Fruit fly (Drosophila melanogaster) whole organism, embryonic: ENCODE data around the gene gpp.
A peak's percentile ranks its signal among the peaks of the same experiment; 100 is the strongest.

ENCODE experiments used
- CG10267 ChIP-seq: fragments of 200-800 bp; sonication (Bioruptor generic); optimal IDR thresholded peaks from 2 replicates; lab custom pipeline; 2018; ENCODE audit warnings: missing biosample characterization, mild to moderate bottlenecking, missing genetic modification characterization, moderate library complexity
- CG10274 ChIP-seq: fragments of 200-800 bp; sonication (Bioruptor generic); optimal IDR thresholded peaks from 3 replicates; lab custom pipeline; 2017; ENCODE audit warnings: missing biosample characterization, mild to moderate bottlenecking, missing genetic modification characterization
- CG11695 ChIP-seq: fragments of 200-800 bp; sonication (Bioruptor generic); IDR thresholded peaks from 3 replicates; pipeline ENCODE4 v1.3.6; 2022; ENCODE audit warnings: missing biosample characterization, missing genetic modification characterization
- CG17186 ChIP-seq: fragments of 200-800 bp; sonication (Bioruptor generic); optimal IDR thresholded peaks from 3 replicates; lab custom pipeline; 2017; ENCODE audit warnings: missing biosample characterization, missing genetic modification reagents, missing genetic modification characterization
- CG1792 ChIP-seq: fragments of 200-800 bp; sonication (Bioruptor generic); optimal IDR thresholded peaks from 2 replicates; lab custom pipeline; 2016; ENCODE audit warnings: missing biosample characterization, missing genetic modification characterization
- CG3163 ChIP-seq: fragments of 200-800 bp; sonication (Bioruptor generic); optimal IDR thresholded peaks from 3 replicates; lab custom pipeline; 2016; ENCODE audit warnings: missing biosample characterization, missing genetic modification characterization
- CG32532 ChIP-seq: fragments of 200-800 bp; sonication (Bioruptor generic); IDR thresholded peaks from 2 replicates; pipeline ENCODE4 v1.3.6; 2022; ENCODE audit warnings: missing biosample characterization, missing genetic modification characterization
- CG4854 ChIP-seq: fragments of 200-800 bp; sonication (Bioruptor generic); optimal IDR thresholded peaks from 2 replicates; lab custom pipeline; 2016; ENCODE audit warnings: missing biosample characterization, missing genetic modification characterization, inconsistent platforms
- CG6689 ChIP-seq: fragments of 200-800 bp; sonication (Bioruptor generic); IDR thresholded peaks from 2 replicates; pipeline ENCODE4 v1.3.6; 2022; ENCODE audit warnings: missing biosample characterization, missing genetic modification characterization
- CG7271 ChIP-seq: fragments of 200-800 bp; sonication (Bioruptor generic); optimal IDR thresholded peaks from 2 replicates; lab custom pipeline; 2018; ENCODE audit warnings: missing biosample characterization, mild to moderate bottlenecking, missing genetic modification characterization, moderate library complexity
- CG7987 ChIP-seq: fragments of 200-800 bp; sonication (Bioruptor generic); optimal IDR thresholded peaks from 2 replicates; lab custom pipeline; 2018; ENCODE audit warnings: missing biosample characterization, mild to moderate bottlenecking, missing genetic modification characterization, moderate library complexity
- CG9215 ChIP-seq: fragments of 200-800 bp; sonication (Bioruptor generic); IDR thresholded peaks from 2 replicates; pipeline ENCODE4 v1.3.6; 2022; ENCODE audit warnings: missing biosample characterization, missing genetic modification characterization
- CG9609 ChIP-seq: fragments of 200-800 bp; sonication (Bioruptor generic); optimal IDR thresholded peaks from 3 replicates; lab custom pipeline; 2016; ENCODE audit warnings: missing biosample characterization, missing genetic modification characterization
- CG9876 ChIP-seq: fragments of 200-800 bp; sonication (Bioruptor generic); optimal IDR thresholded peaks from 2 replicates; lab custom pipeline; 2016; ENCODE audit warnings: missing biosample characterization, missing genetic modification characterization
- Doc2 ChIP-seq: fragments of 200-800 bp; sonication (Bioruptor generic); IDR thresholded peaks from 2 replicates; pipeline ENCODE4 v1.3.6; 2022; ENCODE audit warnings: missing biosample characterization, missing genetic modification characterization
- Doc3 ChIP-seq: fragments of 200-800 bp; sonication (Bioruptor generic); IDR thresholded peaks from 3 replicates; pipeline ENCODE4 v1.3.6; 2022; ENCODE audit warnings: missing biosample characterization, missing genetic modification characterization; ENCODE audit not compliant: partially characterized antibody
- E2f2 ChIP-seq: fragments of 200-800 bp; sonication (Bioruptor generic); IDR thresholded peaks from 2 replicates; pipeline ENCODE4 v1.3.6; 2022; ENCODE audit warnings: missing biosample characterization, missing genetic modification characterization
- Fer3 ChIP-seq: fragments of 200-800 bp; sonication (Bioruptor generic); optimal IDR thresholded peaks from 2 replicates; lab custom pipeline; 2018; ENCODE audit warnings: missing biosample characterization, mild to moderate bottlenecking, missing genetic modification characterization, moderate library complexity
- H15 ChIP-seq: fragments of 200-800 bp; sonication (Bioruptor generic); IDR thresholded peaks from 3 replicates; pipeline ENCODE4 v1.3.6; 2022; ENCODE audit warnings: missing biosample characterization, missing genetic modification characterization
- Hr39 ChIP-seq: fragments of >200 bp; optimal IDR thresholded peaks from 2 replicates; lab custom pipeline; 2017
- Hr78 ChIP-seq, 2 experiments: fragments of 200-800 bp in 1 of 2; fragments of >200 bp in 1 of 2; sonication (Bioruptor generic) in 1 of 2; optimal IDR thresholded peaks; 2 replicates each; lab custom pipeline; 2017 to 2019; ENCODE audit warnings: missing biosample characterization in 2 of 2, missing genetic modification characterization in 2 of 2, mild to moderate bottlenecking in 1 of 2, moderate library complexity in 1 of 2
- MESR4 ChIP-seq: fragments of 200-800 bp; sonication (Bioruptor generic); optimal IDR thresholded peaks from 2 replicates; lab custom pipeline; 2018; ENCODE audit warnings: missing biosample characterization, mild to moderate bottlenecking, missing genetic modification characterization, moderate library complexity
- NK7.1 ChIP-seq: fragments of 200-800 bp; sonication (Bioruptor generic); optimal IDR thresholded peaks from 3 replicates; lab custom pipeline; 2016; ENCODE audit warnings: missing biosample characterization, missing genetic modification characterization
- Nf-YB ChIP-seq: fragments of 200-800 bp; sonication (Bioruptor generic); optimal IDR thresholded peaks from 3 replicates; lab custom pipeline; 2019; ENCODE audit warnings: missing biosample characterization, mild to moderate bottlenecking, missing genetic modification characterization, moderate library complexity
- Rx ChIP-seq: fragments of 200-800 bp; sonication (Bioruptor generic); IDR thresholded peaks from 2 replicates; pipeline ENCODE4 v1.3.6; 2022; ENCODE audit warnings: missing biosample characterization, missing genetic modification characterization
- Sin3A ChIP-seq: fragments of >200 bp; optimal IDR thresholded peaks from 2 replicates; lab custom pipeline; 2018
- Sox100B ChIP-seq: fragments of 200-800 bp; sonication (Bioruptor generic); optimal IDR thresholded peaks from 3 replicates; lab custom pipeline; 2018; ENCODE audit warnings: missing biosample characterization, mild to moderate bottlenecking, missing genetic modification characterization
- Sry-β ChIP-seq: fragments of 200-800 bp; sonication (Bioruptor generic); optimal IDR thresholded peaks from 2 replicates; lab custom pipeline; 2018; ENCODE audit warnings: missing biosample characterization, mild to moderate bottlenecking, missing genetic modification characterization, moderate library complexity
- amos ChIP-seq: fragments of 200-800 bp; sonication (Bioruptor generic); IDR thresholded peaks from 2 replicates; pipeline ENCODE4 v1.3.6; 2022; ENCODE audit warnings: missing biosample characterization, missing genetic modification characterization; ENCODE audit not compliant: partially characterized antibody
- ara ChIP-seq: fragments of 200-800 bp; sonication (Bioruptor generic); IDR thresholded peaks from 2 replicates; pipeline ENCODE4 v1.3.6; 2022; ENCODE audit warnings: missing biosample characterization, missing genetic modification characterization
- ash1 ChIP-seq: fragments of 200-800 bp; sonication (Bioruptor generic); optimal IDR thresholded peaks from 2 replicates; lab custom pipeline; 2018; ENCODE audit warnings: missing biosample characterization, mild to moderate bottlenecking, missing genetic modification characterization
- fd102C ChIP-seq: fragments of 200-800 bp; sonication (Bioruptor generic); optimal IDR thresholded peaks from 2 replicates; lab custom pipeline; 2018; ENCODE audit warnings: missing biosample characterization, mild to moderate bottlenecking, missing genetic modification characterization, moderate library complexity
- fd64A ChIP-seq: fragments of 200-800 bp; sonication (Bioruptor generic); optimal IDR thresholded peaks from 3 replicates; lab custom pipeline; 2018; ENCODE audit warnings: missing biosample characterization, mild to moderate bottlenecking, missing genetic modification characterization
- fru ChIP-seq: fragments of >200 bp; optimal IDR thresholded peaks from 2 replicates; lab custom pipeline; 2017
- h ChIP-seq: fragments of >200 bp; optimal IDR thresholded peaks from 2 replicates; lab custom pipeline; 2017
- hb ChIP-seq: fragments of 200-800 bp; sonication (Bioruptor generic); IDR thresholded peaks from 3 replicates; pipeline ENCODE4 v1.3.6; 2022; ENCODE audit warnings: missing biosample characterization, missing genetic modification characterization; ENCODE audit not compliant: partially characterized antibody
- jing ChIP-seq: fragments of 200-800 bp; sonication (Bioruptor generic); optimal IDR thresholded peaks from 2 replicates; lab custom pipeline; 2018; ENCODE audit warnings: missing biosample characterization, mild to moderate bottlenecking, missing genetic modification characterization
- klu ChIP-seq: fragments of 200-800 bp; sonication (Bioruptor generic); IDR thresholded peaks from 2 replicates; pipeline ENCODE4 v1.3.6; 2022; ENCODE audit warnings: missing biosample characterization, missing genetic modification characterization
- lbe ChIP-seq: fragments of 200-800 bp; sonication (Bioruptor generic); optimal IDR thresholded peaks from 2 replicates; lab custom pipeline; 2016; ENCODE audit warnings: missing biosample characterization, mild to moderate bottlenecking, missing genetic modification characterization
- lilli ChIP-seq: fragments of 200-800 bp; sonication (Bioruptor generic); optimal IDR thresholded peaks from 3 replicates; lab custom pipeline; 2016; ENCODE audit warnings: missing biosample characterization, missing genetic modification characterization
- lov ChIP-seq, 2 experiments: fragments of 200-800 bp in 1 of 2; fragments of >200 bp in 1 of 2; sonication (Bioruptor generic) in 1 of 2; IDR thresholded peaks in 1 of 2; optimal IDR thresholded peaks in 1 of 2; 2 replicates in 1 of 2; 3 replicates in 1 of 2; pipeline versions ENCODE4 v1.3.6 to Lab custom; 2017 to 2022; ENCODE audit warnings: missing biosample characterization in 1 of 2, missing genetic modification characterization in 1 of 2
- nau ChIP-seq: fragments of 200-800 bp; sonication (Bioruptor generic); optimal IDR thresholded peaks from 3 replicates; lab custom pipeline; 2017; ENCODE audit warnings: missing biosample characterization, mild to moderate bottlenecking, missing genetic modification characterization, missing genetic modification reagents
- peb ChIP-seq: fragments of 200-800 bp; sonication (Bioruptor generic); IDR thresholded peaks from 2 replicates; pipeline ENCODE4 v1.3.6; 2022; ENCODE audit warnings: missing biosample characterization, missing genetic modification characterization
- pros ChIP-seq: fragments of 200-800 bp; sonication (Bioruptor generic); optimal IDR thresholded peaks from 3 replicates; lab custom pipeline; 2019; ENCODE audit warnings: missing biosample characterization, mild to moderate bottlenecking, missing genetic modification characterization, moderate library complexity
- rib ChIP-seq: fragments of 200-800 bp; sonication (Bioruptor generic); IDR thresholded peaks from 2 replicates; pipeline ENCODE4 v1.3.6; 2022; ENCODE audit warnings: missing biosample characterization, missing genetic modification characterization
- slou ChIP-seq: fragments of 200-800 bp; sonication (Bioruptor generic); optimal IDR thresholded peaks from 3 replicates; lab custom pipeline; 2016; ENCODE audit warnings: missing biosample characterization, missing genetic modification characterization
- stwl ChIP-seq: fragments of 200-800 bp; sonication (Bioruptor generic); optimal IDR thresholded peaks from 3 replicates; lab custom pipeline; 2018; ENCODE audit warnings: missing biosample characterization, mild to moderate bottlenecking, missing genetic modification characterization, moderate library complexity
- sug ChIP-seq: fragments of 200-800 bp; optimal IDR thresholded peaks from 2 replicates; lab custom pipeline; 2019; ENCODE audit warnings: missing biosample characterization, mild to moderate bottlenecking, missing genetic modification characterization, moderate library complexity
- tin ChIP-seq: fragments of 200-800 bp; sonication (Bioruptor generic); optimal IDR thresholded peaks from 3 replicates; lab custom pipeline; 2016; ENCODE audit warnings: missing biosample characterization, missing genetic modification characterization
- toy ChIP-seq: fragments of 200-800 bp; sonication (Bioruptor generic); IDR thresholded peaks from 2 replicates; pipeline ENCODE4 v1.3.6; 2022; ENCODE audit warnings: missing biosample characterization, missing genetic modification characterization
- vfl ChIP-seq: fragments of 200-800 bp; sonication (Bioruptor generic); optimal IDR thresholded peaks from 2 replicates; lab custom pipeline; 2016; ENCODE audit warnings: missing biosample characterization, missing genetic modification characterization
- yki ChIP-seq: fragments of >200 bp; optimal IDR thresholded peaks from 3 replicates; lab custom pipeline; 2018

The gpp gene

DNA sequence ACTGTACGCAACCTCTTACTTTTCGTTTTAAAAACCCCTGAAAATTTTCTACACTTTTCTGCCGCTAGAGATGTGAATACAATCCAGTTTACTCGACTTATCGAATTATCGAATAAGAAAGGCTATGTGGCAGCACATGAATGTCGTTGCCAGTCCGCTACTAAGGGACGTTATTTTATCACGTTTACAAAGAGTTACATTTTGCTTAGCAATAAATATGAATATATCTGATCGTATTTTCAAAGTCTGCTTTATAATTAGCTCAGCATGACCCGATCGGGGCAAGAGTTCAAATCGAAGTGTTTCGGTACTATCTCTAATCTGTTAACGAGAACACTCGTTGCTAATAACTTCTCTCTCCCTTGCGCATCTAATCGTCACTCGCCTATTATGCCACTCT, 38.6 kb upstream of the gpp start, which contains the start of gene CG42724 (continued):
- TF ChIP-seq Nf-YB (no peak), Doc3 (GFP tag; lab: Robert Waterston, UW) (peak; percentile 17; the same call in 1 of the 3 replicates), amos (GFP tag; lab: Robert Waterston, UW) (peak; percentile 48; the same call in 1 of the 2 replicates), H15 (GFP tag; lab: Robert Waterston, UW) (peak; percentile 44; the same call in 1 of the 3 replicates), CG1792 (GFP tag; lab: Kevin White, UChicago) (peak; percentile 46), sug (tag; lab: Kevin White, UChicago) (no peak), Doc2 (GFP tag; lab: Robert Waterston, UW) (no peak), rib (GFP tag; lab: Robert Waterston, UW) (no peak), peb (0 out of 2 replicates have a peak, but pooled peaks have one; percentile 8), Sin3A (lab: Kevin White, UChicago) (peak; percentile 83), Hr78 (GFP tag; optimal IDR thresholded peaks at IDR 0.05; lab: Kevin White, UChicago) (no peak), yki (lab: Kevin White, UChicago) (no peak), fd64A (no peak), CG9609 (GFP tag; lab: Kevin White, UChicago) (peak; percentile 68), CG10267 (tag; lab: Kevin White, UChicago) (peak; percentile 35), CG3163 (GFP tag; lab: Kevin White, UChicago) (peak; percentile 60), pros (GFP tag; lab: Kevin White, UChicago) (no peak), Sry-β (GFP tag; lab: Kevin White, UChicago) (no peak), klu (GFP tag; lab: Robert Waterston, UW) (peak; percentile 21; the same call in 1 of the 2 replicates), Fer3 (tag; lab: Kevin White, UChicago) (no peak), fru (lab: Kevin White, UChicago) (peak; percentile 60), lov (optimal IDR thresholded peaks at IDR 0.05; lab: Kevin White, UChicago) (no peak), lov (GFP tag; IDR thresholded peaks at IDR 0.05; lab: Robert Waterston, UW) (0 out of 3 replicates have a peak, but pooled peaks have one; percentile 32), slou (GFP tag; lab: Kevin White, UChicago) (peak; percentile 26), toy (GFP tag; lab: Robert Waterston, UW) (no peak), ara (GFP tag; lab: Robert Waterston, UW) (0 out of 2 replicates have a peak, but pooled peaks have one; percentile 27), CG6689 (GFP tag; lab: Robert Waterston, UW) (peak; percentile 39), hb (no peak), CG9876 (GFP tag; lab: Kevin White, UChicago) (peak; percentile 75), CG32532 (peak; percentile 68), lilli (GFP tag; lab: Kevin White, UChicago) (peak; percentile 83), CG4854 (GFP tag; lab: Kevin White, UChicago) (peak; percentile 50), fd102C (GFP tag; lab: Kevin White, UChicago) (no peak), lbe (GFP tag; lab: Kevin White, UChicago) (no peak), NK7.1 (GFP tag; lab: Kevin White, UChicago) (peak; percentile 57), CG7271 (tag; lab: Kevin White, UChicago) (no peak), ash1 (GFP tag; lab: Kevin White, UChicago) (no peak), Sox100B (GFP tag; lab: Kevin White, UChicago) (no peak), tin (peak; percentile 42), Hr39 (lab: Kevin White, UChicago) (no peak), CG11695 (GFP tag; lab: Robert Waterston, UW) (no peak), CG9215 (GFP tag; lab: Robert Waterston, UW) (0 out of 2 replicates have a peak, but pooled peaks have one; percentile 43), jing (GFP tag; lab: Kevin White, UChicago) (no peak), CG17186 (GFP tag; lab: Kevin White, UChicago) (peak; percentile 52), CG10274 (GFP tag; lab: Kevin White, UChicago) (no peak), MESR4 (GFP tag; lab: Kevin White, UChicago) (peak; percentile 76), Rx (peak; percentile 43; the same call in 1 of the 2 replicates), vfl (peak; percentile 37), CG7987 (GFP tag; lab: Kevin White, UChicago) (no peak), nau (GFP tag; lab: Kevin White, UChicago) (no peak), h (lab: Kevin White, UChicago) (no peak), stwl (tag; lab: Kevin White, UChicago) (peak; percentile 57), E2f2 (peak; percentile 29; the same call in 1 of the 2 replicates)
